Fruit fly (Drosophila melanogaster) whole organism, embryonic: ENCODE results near the gene APP-BP1.

ENCODE experiments used
- Asciz ChIP-seq: fragments of 200-800 bp; sonication (Bioruptor generic); optimal IDR thresholded peaks from 2 replicates; lab custom pipeline; 2017; ENCODE audit warnings: missing biosample characterization, mild to moderate bottlenecking, missing genetic modification characterization, missing genetic modification reagents
- CG10267 ChIP-seq: fragments of 200-800 bp; sonication (Bioruptor generic); optimal IDR thresholded peaks from 2 replicates; lab custom pipeline; 2018; ENCODE audit warnings: missing biosample characterization, mild to moderate bottlenecking, missing genetic modification characterization, moderate library complexity
- CG10274 ChIP-seq: fragments of 200-800 bp; sonication (Bioruptor generic); optimal IDR thresholded peaks from 3 replicates; lab custom pipeline; 2017; ENCODE audit warnings: missing biosample characterization, mild to moderate bottlenecking, missing genetic modification characterization
- CG11398 ChIP-seq: fragments of 200-800 bp; sonication (Bioruptor generic); optimal IDR thresholded peaks from 2 replicates; lab custom pipeline; 2016; ENCODE audit warnings: missing biosample characterization, missing genetic modification characterization
- CG12219 ChIP-seq: fragments of 200-800 bp; sonication (Bioruptor generic); optimal IDR thresholded peaks from 3 replicates; lab custom pipeline; 2018; ENCODE audit warnings: missing biosample characterization, mild to moderate bottlenecking, missing genetic modification characterization
- CG12391 ChIP-seq: fragments of 200-800 bp; sonication (Bioruptor generic); optimal IDR thresholded peaks from 3 replicates; lab custom pipeline; 2018; ENCODE audit warnings: missing biosample characterization, mild to moderate bottlenecking, missing genetic modification characterization, moderate library complexity
- CG12769 ChIP-seq: fragments of 200-800 bp; sonication (Bioruptor generic); optimal IDR thresholded peaks from 2 replicates; lab custom pipeline; 2019; ENCODE audit warnings: missing biosample characterization, mild to moderate bottlenecking, missing genetic modification characterization, moderate library complexity
- CG13296 ChIP-seq: fragments of 200-800 bp; sonication (Bioruptor generic); optimal IDR thresholded peaks from 3 replicates; lab custom pipeline; 2018; ENCODE audit warnings: missing biosample characterization, mild to moderate bottlenecking, missing genetic modification characterization
- CG15601 ChIP-seq: fragments of 200-800 bp; sonication (Bioruptor generic); optimal IDR thresholded peaks from 3 replicates; lab custom pipeline; 2019; ENCODE audit warnings: missing biosample characterization, mild to moderate bottlenecking, missing genetic modification characterization, moderate library complexity
- CG18476 ChIP-seq: fragments of 200-800 bp; sonication (Bioruptor generic); optimal IDR thresholded peaks from 2 replicates; lab custom pipeline; 2016; ENCODE audit warnings: missing biosample characterization, mild to moderate bottlenecking, missing genetic modification characterization
- CG2116 ChIP-seq: fragments of 200-800 bp; sonication (Bioruptor generic); optimal IDR thresholded peaks from 3 replicates; lab custom pipeline; 2018; ENCODE audit warnings: missing biosample characterization, mild to moderate bottlenecking, missing genetic modification characterization
- CG32772 ChIP-seq: fragments of 200-800 bp; sonication (Bioruptor generic); IDR thresholded peaks from 2 replicates; pipeline ENCODE4 v1.3.6; 2022; ENCODE audit warnings: missing biosample characterization, missing genetic modification characterization
- CG3407 ChIP-seq: fragments of 200-800 bp; sonication (Bioruptor generic); optimal IDR thresholded peaks from 2 replicates; lab custom pipeline; 2018; ENCODE audit warnings: missing biosample characterization, mild to moderate bottlenecking, missing genetic modification characterization
- CG3726 ChIP-seq: fragments of 200-800 bp; sonication (Bioruptor generic); IDR thresholded peaks from 3 replicates; pipeline ENCODE4, ENCODE4 v1.3.6; 2022; ENCODE audit warnings: missing biosample characterization, missing genetic modification characterization
- CG43689 ChIP-seq: fragments of 200-800 bp; sonication (Bioruptor generic); IDR thresholded peaks from 2 replicates; pipeline ENCODE4 v1.3.6; 2022; ENCODE audit warnings: missing biosample characterization, missing genetic modification characterization
- CG4820 ChIP-seq: fragments of 200-800 bp; sonication (Bioruptor generic); optimal IDR thresholded peaks from 3 replicates; lab custom pipeline; 2016; ENCODE audit warnings: missing biosample characterization, missing genetic modification characterization
- CG6272 ChIP-seq: fragments of 200-800 bp; sonication (Bioruptor generic); IDR thresholded peaks from 2 replicates; pipeline ENCODE4 v1.3.6; 2022; ENCODE audit warnings: missing biosample characterization, missing genetic modification characterization
- CG6654 ChIP-seq: fragments of 200-800 bp; sonication (Bioruptor generic); optimal IDR thresholded peaks from 2 replicates; lab custom pipeline; 2017; ENCODE audit warnings: missing biosample characterization, mild to moderate bottlenecking, missing genetic modification characterization
- CG6854 ChIP-seq: fragments of 200-800 bp; sonication (Bioruptor generic); optimal IDR thresholded peaks from 3 replicates; lab custom pipeline; 2017; ENCODE audit warnings: missing biosample characterization, mild to moderate bottlenecking, missing genetic modification characterization
- CG7928 ChIP-seq: fragments of 200-800 bp; sonication (Bioruptor generic); optimal IDR thresholded peaks from 2 replicates; lab custom pipeline; 2017; ENCODE audit warnings: missing biosample characterization, mild to moderate bottlenecking, missing genetic modification characterization
- CG9727 ChIP-seq: fragments of 200-800 bp; sonication (Bioruptor generic); optimal IDR thresholded peaks from 3 replicates; lab custom pipeline; 2017; ENCODE audit warnings: missing biosample characterization, mild to moderate bottlenecking, missing genetic modification characterization
- Dbx ChIP-seq: fragments of 200-800 bp; sonication (Bioruptor generic); IDR thresholded peaks from 3 replicates; pipeline ENCODE4 v1.3.6; 2022; ENCODE audit warnings: missing biosample characterization, missing genetic modification characterization
- Elba2 ChIP-seq: fragments of 200-800 bp; sonication (Bioruptor generic); optimal IDR thresholded peaks from 3 replicates; lab custom pipeline; 2016; ENCODE audit warnings: missing biosample characterization, missing genetic modification characterization
- Ets65A ChIP-seq: fragments of 200-800 bp; sonication (Bioruptor generic); peaks from one replicate; lab custom pipeline; 2016; ENCODE audit warnings: missing biosample characterization, missing genetic modification characterization
- Hey ChIP-seq: fragments of 200-800 bp; sonication (Bioruptor generic); optimal IDR thresholded peaks from 3 replicates; lab custom pipeline; 2018; ENCODE audit warnings: missing biosample characterization, mild to moderate bottlenecking, missing genetic modification characterization
- Hsf ChIP-seq: fragments of 200-800 bp; sonication (Bioruptor generic); optimal IDR thresholded peaks from 3 replicates; lab custom pipeline; 2016; ENCODE audit warnings: missing biosample characterization, missing genetic modification characterization
- Jarid2 ChIP-seq: fragments of 200-800 bp; sonication (Bioruptor generic); optimal IDR thresholded peaks from 3 replicates; lab custom pipeline; 2017; ENCODE audit warnings: mild to moderate bottlenecking, missing biosample characterization, missing genetic modification reagents, missing genetic modification characterization
- MESR4 ChIP-seq: fragments of 200-800 bp; sonication (Bioruptor generic); optimal IDR thresholded peaks from 2 replicates; lab custom pipeline; 2018; ENCODE audit warnings: missing biosample characterization, mild to moderate bottlenecking, missing genetic modification characterization, moderate library complexity
- NC2β ChIP-seq: fragments of 200-800 bp; sonication (Bioruptor generic); optimal IDR thresholded peaks from 2 replicates; lab custom pipeline; 2016; ENCODE audit warnings: missing biosample characterization, missing genetic modification characterization
- Pdp1 ChIP-seq, 2 experiments: fragments of 200-800 bp; sonication (Bioruptor generic); optimal IDR thresholded peaks; 3 replicates each; lab custom pipeline; 2016; ENCODE audit warnings: missing biosample characterization in 2 of 2, missing genetic modification characterization in 2 of 2, mild to moderate bottlenecking in 1 of 2, moderate library complexity in 1 of 2
- Stat92E ChIP-seq, 3 experiments: fragments of >200 bp in 2 of 3; fragments of 200-800 bp in 1 of 3; sonication (Bioruptor generic) in 1 of 3; optimal IDR thresholded peaks; 2 replicates each; lab custom pipeline; 2017 to 2019; ENCODE audit warnings: missing biosample characterization in 3 of 3, missing genetic modification characterization in 3 of 3, mild to moderate bottlenecking in 1 of 3, moderate library complexity in 1 of 3
- YL-1 ChIP-seq: fragments of 200-800 bp; sonication (Bioruptor generic); optimal IDR thresholded peaks from 3 replicates; lab custom pipeline; 2017; ENCODE audit warnings: missing biosample characterization, mild to moderate bottlenecking, missing genetic modification characterization
- ac ChIP-seq: fragments of 200-800 bp; sonication (Bioruptor generic); optimal IDR thresholded peaks from 3 replicates; lab custom pipeline; 2017; ENCODE audit warnings: missing biosample characterization, mild to moderate bottlenecking, missing genetic modification characterization
- amos ChIP-seq: fragments of 200-800 bp; sonication (Bioruptor generic); IDR thresholded peaks from 2 replicates; pipeline ENCODE4 v1.3.6; 2022; ENCODE audit warnings: missing biosample characterization, missing genetic modification characterization; ENCODE audit not compliant: partially characterized antibody
- bcd ChIP-seq: fragments of 200-800 bp; sonication (Bioruptor generic); optimal IDR thresholded peaks from 2 replicates; lab custom pipeline; 2017; ENCODE audit warnings: missing biosample characterization, mild to moderate bottlenecking, missing genetic modification characterization
- chif ChIP-seq, 2 experiments: fragments of 200-800 bp; sonication (Bioruptor generic); optimal IDR thresholded peaks; 3 replicates each; lab custom pipeline; 2016; ENCODE audit warnings: missing biosample characterization in 2 of 2, missing genetic modification characterization in 2 of 2
- crp ChIP-seq, 2 experiments: fragments of 200-800 bp; sonication (Bioruptor generic); optimal IDR thresholded peaks; 2 replicates in 1 of 2; 3 replicates in 1 of 2; lab custom pipeline; 2017; ENCODE audit warnings: missing biosample characterization in 2 of 2, missing genetic modification characterization in 2 of 2, mild to moderate bottlenecking in 1 of 2, moderate library complexity in 1 of 2
- cwo ChIP-seq: fragments of 200-800 bp; sonication (Bioruptor generic); optimal IDR thresholded peaks from 3 replicates; lab custom pipeline; 2017; ENCODE audit warnings: missing biosample characterization, missing genetic modification characterization, mild to moderate bottlenecking, moderate library complexity, missing genetic modification reagents
- da ChIP-seq: fragments of 200-800 bp; sonication (Bioruptor generic); optimal IDR thresholded peaks from 2 replicates; lab custom pipeline; 2016; ENCODE audit warnings: missing biosample characterization, missing genetic modification characterization
- dm ChIP-seq: fragments of 200-800 bp; sonication (Bioruptor generic); optimal IDR thresholded peaks from 3 replicates; lab custom pipeline; 2016; ENCODE audit warnings: missing biosample characterization, missing genetic modification characterization
- esg ChIP-seq: fragments of 200-800 bp; sonication (Bioruptor generic); conservative IDR thresholded peaks from 2 replicates; pipeline ENCODE4 v1.3.6; 2022; ENCODE audit warnings: missing biosample characterization, missing genetic modification characterization
- gt ChIP-seq: fragments of 200-800 bp; sonication (Bioruptor generic); IDR thresholded peaks from 2 replicates; pipeline ENCODE4 v1.3.6; 2022; ENCODE audit warnings: missing biosample characterization, missing genetic modification characterization
- nerfin-1 ChIP-seq: fragments of 200-800 bp; sonication (Bioruptor generic); optimal IDR thresholded peaks from 3 replicates; lab custom pipeline; 2019; ENCODE audit warnings: missing biosample characterization, mild to moderate bottlenecking, missing genetic modification characterization, moderate library complexity
- pfk ChIP-seq: fragments of 200-800 bp; sonication (Bioruptor generic); optimal IDR thresholded peaks from 2 replicates; lab custom pipeline; 2018; ENCODE audit warnings: missing biosample characterization, mild to moderate bottlenecking, missing genetic modification characterization, moderate library complexity
- psq ChIP-seq: fragments of 200-800 bp; sonication (Bioruptor generic); optimal IDR thresholded peaks from 2 replicates; lab custom pipeline; 2017; ENCODE audit warnings: missing biosample characterization, missing genetic modification characterization
- sd ChIP-seq: fragments of 200-800 bp; sonication (Bioruptor generic); optimal IDR thresholded peaks from 3 replicates; lab custom pipeline; 2018; ENCODE audit warnings: missing biosample characterization, mild to moderate bottlenecking, missing genetic modification characterization, moderate library complexity
- so ChIP-seq: fragments of 200-800 bp; sonication (Bioruptor generic); IDR thresholded peaks from 3 replicates; pipeline ENCODE4 v1.3.6; 2022; ENCODE audit warnings: missing biosample characterization, missing genetic modification characterization
- sob ChIP-seq: fragments of 200-800 bp; sonication (Bioruptor generic); IDR thresholded peaks from 2 replicates; pipeline ENCODE4 v1.3.6; 2022; ENCODE audit warnings: missing biosample characterization, missing genetic modification characterization
- tgo ChIP-seq: fragments of 200-800 bp; sonication (Bioruptor generic); IDR thresholded peaks from 3 replicates; pipeline ENCODE4 v1.3.6; 2022; ENCODE audit warnings: missing biosample characterization, missing genetic modification characterization
- trh ChIP-seq: fragments of 200-800 bp; sonication (Bioruptor generic); optimal IDR thresholded peaks from 2 replicates; lab custom pipeline; 2016; ENCODE audit warnings: missing biosample characterization, missing genetic modification characterization
- wek ChIP-seq: fragments of 200-800 bp; sonication (Bioruptor generic); optimal IDR thresholded peaks from 3 replicates; lab custom pipeline; 2018; ENCODE audit warnings: missing biosample characterization, mild to moderate bottlenecking, missing genetic modification characterization, moderate library complexity

Gene APP-BP1

dm6 chr3L:11085810-11086209 lies 12.4 kb upstream of the APP-BP1 start (continued):
- TF ChIP-seq CG3726 (no peak), YL-1 (no peak), CG13296 (peak; percentile 9), trh (GFP tag; lab: Kevin White, UChicago) (no peak), Dbx (GFP tag; lab: Robert Waterston, UW) (no peak), so (0 out of 3 replicates have a peak, but pooled peaks have one; percentile 31), sob (no peak), CG6854 (GFP tag; lab: Kevin White, UChicago) (no peak), tgo (GFP tag; lab: Robert Waterston, UW) (no peak), wek (GFP tag; lab: Kevin White, UChicago) (peak; percentile 28), dm (GFP tag; lab: Kevin White, UChicago) (peak; percentile 29), Jarid2 (GFP tag; lab: Kevin White, UChicago) (no peak), psq (no peak), CG10274 (no peak), CG12391 (tag; lab: Kevin White, UChicago) (no peak), chif (GFP tag; optimal IDR thresholded peaks at IDR 0.05; lab: Kevin White, UChicago) (no peak), CG32772 (no peak), CG6272 (GFP tag; lab: Robert Waterston, UW) (no peak), Ets65A (no peak), CG9727 (GFP tag; lab: Kevin White, UChicago) (no peak), CG3407 (GFP tag; lab: Kevin White, UChicago) (no peak), crp (GFP tag; optimal IDR thresholded peaks at IDR 0.05; lab: Kevin White, UChicago) (no peak), CG12769 (tag; lab: Kevin White, UChicago) (no peak), CG7928 (GFP tag; lab: Kevin White, UChicago) (no peak), CG10267 (tag; lab: Kevin White, UChicago) (no peak), esg (GFP tag; lab: Robert Waterston, UW) (no peak), cwo (peak; percentile 98), bcd (GFP tag; lab: Kevin White, UChicago) (no peak), Hey (tag; lab: Kevin White, UChicago) (peak; percentile 99), Pdp1 (GFP tag; optimal IDR thresholded peaks at IDR 0.05; lab: Kevin White, UChicago) (peak in 1 of 2 experiments; percentile 38), CG6654 (no peak), CG18476 (GFP tag; lab: Kevin White, UChicago) (no peak), gt (no peak), CG11398 (GFP tag; lab: Kevin White, UChicago) (no peak), nerfin-1 (tag; lab: Kevin White, UChicago) (no peak), MESR4 (GFP tag; lab: Kevin White, UChicago) (no peak), CG4820 (no peak), amos (GFP tag; lab: Robert Waterston, UW) (no peak), Elba2 (GFP tag; lab: Kevin White, UChicago) (no peak), Hsf (GFP tag; lab: Kevin White, UChicago) (no peak), CG2116 (no peak), CG12219 (no peak), ac (no peak), CG43689 (GFP tag; lab: Robert Waterston, UW) (no peak), NC2β (GFP tag; lab: Kevin White, UChicago) (no peak), sd (tag; lab: Kevin White, UChicago) (peak; percentile 75), CG15601 (tag; lab: Kevin White, UChicago) (no peak), da (no peak), Asciz (peak; percentile 26), Stat92E (GFP tag; optimal IDR thresholded peaks at IDR 0.05; lab: Kevin White, UChicago) (no peak), pfk (GFP tag; lab: Kevin White, UChicago) (no peak)
